Fruit fly (Drosophila melanogaster) whole organism, prepupa: ENCODE measurements around the gene Sur.

Experiments used
- CG11762 ChIP-seq: fragments of 200-800 bp; sonication (Bioruptor generic); optimal IDR thresholded peaks from 3 replicates; lab custom pipeline; 2016; ENCODE audit warnings: missing biosample characterization, missing genetic modification characterization; ENCODE audit not compliant: insufficient read depth
- CG15336 ChIP-seq: fragments of 200-800 bp; sonication (Bioruptor generic); IDR thresholded peaks from 2 replicates; pipeline ENCODE4 v1.3.6; 2022; ENCODE audit warnings: missing biosample characterization, missing genetic modification characterization
- CG1621 ChIP-seq: fragments of 200-800 bp; sonication (Bioruptor generic); optimal IDR thresholded peaks from 3 replicates; lab custom pipeline; 2018; ENCODE audit warnings: missing biosample characterization, mild to moderate bottlenecking, missing genetic modification characterization
- CG4318 ChIP-seq: fragments of 200-800 bp; sonication (Bioruptor generic); optimal IDR thresholded peaks from 3 replicates; lab custom pipeline; 2017; ENCODE audit warnings: missing biosample characterization, mild to moderate bottlenecking, missing genetic modification characterization
- CG7368 ChIP-seq: fragments of 200-800 bp; sonication (Bioruptor generic); optimal IDR thresholded peaks from 3 replicates; lab custom pipeline; 2016; ENCODE audit warnings: missing biosample characterization, missing genetic modification characterization
- Sox102F ChIP-seq: fragments of 200-800 bp; sonication (Bioruptor generic); optimal IDR thresholded peaks from 2 replicates; lab custom pipeline; 2016; ENCODE audit warnings: missing biosample characterization, mild to moderate bottlenecking, missing genetic modification characterization
- dsx ChIP-seq: fragments of 200-800 bp; optimal IDR thresholded peaks from 3 replicates; lab custom pipeline; 2019; ENCODE audit warnings: missing biosample characterization, mild to moderate bottlenecking, missing genetic modification characterization, moderate library complexity; ENCODE audit not compliant: poor library complexity, severe bottlenecking
- lz ChIP-seq: fragments of 200-800 bp; sonication (Bioruptor generic); optimal IDR thresholded peaks from 3 replicates; lab custom pipeline; 2016; ENCODE audit warnings: missing biosample characterization, missing genetic modification characterization

DNA sequence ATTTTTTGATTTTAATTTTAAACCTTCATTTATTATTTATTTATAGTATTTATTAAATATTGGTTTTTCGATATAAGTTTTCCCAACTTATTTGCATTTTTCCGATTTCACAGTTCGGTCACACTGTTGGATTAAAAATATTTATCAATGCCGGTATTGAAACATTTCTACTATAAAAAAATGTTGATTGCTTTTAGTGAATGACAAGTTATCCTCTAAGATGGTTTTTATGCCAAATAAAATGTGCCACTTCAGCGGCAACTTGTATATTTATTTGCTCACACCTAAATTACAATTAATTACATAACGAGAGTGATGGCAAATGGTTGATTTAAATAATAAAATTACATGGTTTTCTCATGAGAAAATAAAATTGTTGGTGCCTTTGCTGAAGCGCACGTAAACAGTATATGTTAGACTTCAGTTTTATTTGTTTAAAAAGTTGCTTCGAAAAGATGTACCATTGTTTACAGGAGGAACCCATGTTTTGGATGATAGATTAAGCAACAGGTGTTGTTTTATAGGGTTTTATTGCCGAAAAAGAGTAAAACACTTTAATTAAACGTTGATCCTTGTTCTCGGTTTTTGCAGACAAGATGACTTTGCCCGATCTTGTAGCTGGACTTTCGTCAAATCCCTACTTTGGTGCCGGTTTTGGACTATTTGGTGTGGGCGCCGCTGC, 23.8 kb upstream of the Sur start, which contains the start of gene Bcs1:
- no peak for TF ChIP-seq CG15336
- TF ChIP-seq lz (GFP tag; lab: Kevin White, UChicago) = no peak
- no peak for TF ChIP-seq CG11762 (GFP tag; lab: Kevin White, UChicago)
- TF ChIP-seq CG7368 (GFP tag; lab: Kevin White, UChicago) = no peak
- TF ChIP-seq CG4318 (GFP tag; lab: Kevin White, UChicago) = no peak
- no peak for TF ChIP-seq dsx (GFP tag; lab: Kevin White, UChicago)
- TF ChIP-seq Sox102F (GFP tag; lab: Kevin White, UChicago) = no peak
- TF ChIP-seq CG1621 = no peak
